Fruit fly (Drosophila melanogaster) whole organism, embryonic: ENCODE data around the gene CG9737.

Source experiments
- B-H1 ChIP-seq: fragments of 200-800 bp; sonication (Bioruptor generic); IDR thresholded peaks from 3 replicates; pipeline ENCODE4 v1.3.6; 2022; ENCODE audit warnings: missing biosample characterization, missing genetic modification characterization
- BtbVII ChIP-seq: fragments of 200-800 bp; sonication (Bioruptor generic); optimal IDR thresholded peaks from 3 replicates; lab custom pipeline; 2017; ENCODE audit warnings: missing biosample characterization, mild to moderate bottlenecking, missing genetic modification characterization
- CG10267 ChIP-seq: fragments of 200-800 bp; sonication (Bioruptor generic); optimal IDR thresholded peaks from 2 replicates; lab custom pipeline; 2018; ENCODE audit warnings: missing biosample characterization, mild to moderate bottlenecking, missing genetic modification characterization, moderate library complexity
- CG10431 ChIP-seq: fragments of 200-800 bp; sonication (Bioruptor generic); optimal IDR thresholded peaks from 3 replicates; lab custom pipeline; 2018; ENCODE audit warnings: missing biosample characterization, mild to moderate bottlenecking, missing genetic modification characterization
- CG12299 ChIP-seq: fragments of 200-800 bp; sonication (Bioruptor generic); optimal IDR thresholded peaks from 2 replicates; lab custom pipeline; 2018; ENCODE audit warnings: missing biosample characterization, mild to moderate bottlenecking, missing genetic modification characterization
- CG13123 ChIP-seq: fragments of 200-800 bp; sonication (Bioruptor generic); optimal IDR thresholded peaks from 2 replicates; lab custom pipeline; 2016; ENCODE audit warnings: missing biosample characterization, missing genetic modification characterization
- CG14710 ChIP-seq: fragments of 200-800 bp; sonication (Bioruptor generic); optimal IDR thresholded peaks from 3 replicates; lab custom pipeline; 2019; ENCODE audit warnings: missing biosample characterization, mild to moderate bottlenecking, missing genetic modification characterization, moderate library complexity
- CG15269 ChIP-seq: fragments of 200-800 bp; sonication (Bioruptor generic); optimal IDR thresholded peaks from 2 replicates; lab custom pipeline; 2018; ENCODE audit warnings: missing biosample characterization, mild to moderate bottlenecking, missing genetic modification characterization, moderate library complexity
- CG15479 ChIP-seq: fragments of 200-800 bp; sonication (Bioruptor generic); optimal IDR thresholded peaks from 3 replicates; lab custom pipeline; 2019; ENCODE audit warnings: missing biosample characterization, mild to moderate bottlenecking, missing genetic modification characterization, moderate library complexity
- CG1603 ChIP-seq: fragments of 200-800 bp; sonication (Bioruptor generic); optimal IDR thresholded peaks from 2 replicates; lab custom pipeline; 2019; ENCODE audit warnings: missing biosample characterization, mild to moderate bottlenecking, missing genetic modification characterization, moderate library complexity
- CG16813 ChIP-seq: fragments of 200-800 bp; sonication (Bioruptor generic); IDR thresholded peaks from 3 replicates; pipeline ENCODE4 v1.3.6; 2022; ENCODE audit warnings: missing biosample characterization, missing genetic modification characterization; ENCODE audit not compliant: partially characterized antibody
- CG17385 ChIP-seq: fragments of 200-800 bp; sonication (Bioruptor generic); optimal IDR thresholded peaks from 3 replicates; lab custom pipeline; 2018; ENCODE audit warnings: missing biosample characterization, mild to moderate bottlenecking, missing genetic modification characterization
- CG17568 ChIP-seq: fragments of 200-800 bp; sonication (Bioruptor generic); optimal IDR thresholded peaks from 2 replicates; lab custom pipeline; 2018; ENCODE audit warnings: missing biosample characterization, mild to moderate bottlenecking, missing genetic modification characterization, moderate library complexity
- CG18262 ChIP-seq: fragments of 200-800 bp; optimal IDR thresholded peaks from 3 replicates; lab custom pipeline; 2019; ENCODE audit warnings: missing biosample characterization, mild to moderate bottlenecking, missing genetic modification characterization, moderate library complexity
- CG18599 ChIP-seq: fragments of 200-800 bp; sonication (Bioruptor generic); optimal IDR thresholded peaks from 3 replicates; lab custom pipeline; 2017; ENCODE audit warnings: missing biosample characterization, missing genetic modification characterization, mild to moderate bottlenecking, moderate library complexity, missing genetic modification reagents
- CG18764 ChIP-seq: fragments of 200-800 bp; sonication (Bioruptor generic); optimal IDR thresholded peaks from 3 replicates; lab custom pipeline; 2016; ENCODE audit warnings: missing biosample characterization, missing genetic modification characterization
- CG3838 ChIP-seq: fragments of 200-800 bp; sonication (Bioruptor generic); optimal IDR thresholded peaks from 3 replicates; lab custom pipeline; 2016; ENCODE audit warnings: missing biosample characterization, missing genetic modification characterization
- CG4424 ChIP-seq: fragments of 200-800 bp; sonication (Bioruptor generic); optimal IDR thresholded peaks from 3 replicates; lab custom pipeline; 2016; ENCODE audit warnings: missing biosample characterization, missing genetic modification characterization
- CG5245 ChIP-seq: fragments of 200-800 bp; sonication (Bioruptor generic); optimal IDR thresholded peaks from 3 replicates; lab custom pipeline; 2016; ENCODE audit warnings: missing biosample characterization, missing genetic modification characterization
- CG8089 ChIP-seq: fragments of 200-800 bp; sonication (Bioruptor generic); optimal IDR thresholded peaks from 3 replicates; lab custom pipeline; 2016; ENCODE audit warnings: missing biosample characterization, missing genetic modification characterization
- CG9215 ChIP-seq: fragments of 200-800 bp; sonication (Bioruptor generic); IDR thresholded peaks from 2 replicates; pipeline ENCODE4 v1.3.6; 2022; ENCODE audit warnings: missing biosample characterization, missing genetic modification characterization
- Dp ChIP-seq: fragments of 200-800 bp; sonication (Bioruptor generic); optimal IDR thresholded peaks from 2 replicates; lab custom pipeline; 2018; ENCODE audit warnings: missing biosample characterization, mild to moderate bottlenecking, missing genetic modification characterization, moderate library complexity
- Drgx ChIP-seq: fragments of 200-800 bp; sonication (Bioruptor generic); IDR thresholded peaks from 2 replicates; pipeline ENCODE4 v1.3.6; 2022; ENCODE audit warnings: missing biosample characterization, missing genetic modification characterization
- Ets65A ChIP-seq: fragments of 200-800 bp; sonication (Bioruptor generic); peaks from one replicate; lab custom pipeline; 2016; ENCODE audit warnings: missing biosample characterization, missing genetic modification characterization
- Ets97D ChIP-seq: fragments of 200-800 bp; sonication (Bioruptor generic); optimal IDR thresholded peaks from 3 replicates; lab custom pipeline; 2016; ENCODE audit warnings: missing biosample characterization, missing genetic modification characterization
- Fer2 ChIP-seq: fragments of 200-800 bp; sonication (Bioruptor generic); optimal IDR thresholded peaks from 2 replicates; lab custom pipeline; 2018; ENCODE audit warnings: missing biosample characterization, mild to moderate bottlenecking, missing genetic modification characterization, moderate library complexity
- Hr51 ChIP-seq, 2 experiments: fragments of 200-800 bp; sonication (Bioruptor generic); optimal IDR thresholded peaks; 2 replicates in 1 of 2; 3 replicates in 1 of 2; lab custom pipeline; 2016 to 2018; ENCODE audit warnings: missing biosample characterization in 2 of 2, missing genetic modification characterization in 2 of 2, mild to moderate bottlenecking in 1 of 2, moderate library complexity in 1 of 2
- Jarid2 ChIP-seq: fragments of 200-800 bp; sonication (Bioruptor generic); optimal IDR thresholded peaks from 3 replicates; lab custom pipeline; 2017; ENCODE audit warnings: mild to moderate bottlenecking, missing biosample characterization, missing genetic modification reagents, missing genetic modification characterization
- Med ChIP-seq: fragments of 200-800 bp; sonication (Bioruptor generic); peaks from one replicate; lab custom pipeline; 2016; ENCODE audit warnings: missing biosample characterization, missing genetic modification characterization, mild to moderate bottlenecking, inconsistent platforms, moderate library complexity
- Nf-YA ChIP-seq: fragments of 200-800 bp; sonication (Bioruptor generic); IDR thresholded peaks from 2 replicates; pipeline ENCODE4 v1.3.6; 2022; ENCODE audit warnings: missing biosample characterization, missing genetic modification characterization
- Rfx ChIP-seq: fragments of 200-800 bp; sonication (Bioruptor generic); IDR thresholded peaks from 2 replicates; pipeline ENCODE4 v1.3.6; 2022; ENCODE audit warnings: missing biosample characterization, missing genetic modification characterization
- Sox102F ChIP-seq: fragments of 200-800 bp; sonication (Bioruptor generic); optimal IDR thresholded peaks from 2 replicates; lab custom pipeline; 2018; ENCODE audit warnings: missing biosample characterization, mild to moderate bottlenecking, missing genetic modification characterization, moderate library complexity
- Usf ChIP-seq: fragments of 200-800 bp; sonication (Bioruptor generic); optimal IDR thresholded peaks from 2 replicates; lab custom pipeline; 2017; ENCODE audit warnings: missing genotype, missing biosample characterization, missing genetic modification characterization
- ap ChIP-seq: fragments of 200-800 bp; sonication (Bioruptor generic); IDR thresholded peaks from 2 replicates; pipeline ENCODE4 v1.3.6; 2022; ENCODE audit warnings: missing biosample characterization, missing genetic modification characterization
- bsh ChIP-seq, 2 experiments: fragments of 200-800 bp; sonication (Bioruptor generic); optimal IDR thresholded peaks; 2 replicates each; lab custom pipeline; 2017 to 2018; ENCODE audit warnings: mild to moderate bottlenecking in 2 of 2, missing biosample characterization in 2 of 2, missing genetic modification characterization in 2 of 2, moderate library complexity in 1 of 2
- ci ChIP-seq: fragments of 200-800 bp; sonication (Bioruptor generic); IDR thresholded peaks from 3 replicates; pipeline ENCODE4 v1.3.6; 2022; ENCODE audit warnings: missing biosample characterization, missing genetic modification characterization
- dimm ChIP-seq: fragments of 200-800 bp; sonication (Bioruptor generic); IDR thresholded peaks from 2 replicates; pipeline ENCODE4 v1.3.6; 2022; ENCODE audit warnings: missing biosample characterization, missing genetic modification characterization
- ftz-f1 ChIP-seq: fragments of 200-800 bp; sonication (Bioruptor generic); optimal IDR thresholded peaks from 2 replicates; lab custom pipeline; 2016; ENCODE audit warnings: missing biosample characterization, missing genetic modification characterization
- hth ChIP-seq: fragments of >200 bp; optimal IDR thresholded peaks from 2 replicates; lab custom pipeline; 2017; ENCODE audit warnings: inconsistent platforms
- kay ChIP-seq: fragments of 200-800 bp; sonication (Bioruptor generic); optimal IDR thresholded peaks from 2 replicates; lab custom pipeline; 2016; ENCODE audit warnings: missing biosample characterization, missing genetic modification characterization
- nerfin-1 ChIP-seq: fragments of 200-800 bp; sonication (Bioruptor generic); optimal IDR thresholded peaks from 3 replicates; lab custom pipeline; 2019; ENCODE audit warnings: missing biosample characterization, mild to moderate bottlenecking, missing genetic modification characterization, moderate library complexity
- pan ChIP-seq, 4 experiments: fragments of >200 bp in 3 of 4; fragments of 200-800 bp in 1 of 4; sonication (Bioruptor generic) in 1 of 4; optimal IDR thresholded peaks in 3 of 4; IDR thresholded peaks in 1 of 4; 2 replicates each; pipeline versions ENCODE4 v1.3.6 to Lab custom; 2017 to 2022; ENCODE audit warnings: missing biosample characterization in 2 of 4, missing genetic modification characterization in 2 of 4, mixed read lengths in 1 of 4
- pzg ChIP-seq: fragments of 200-800 bp; sonication (Bioruptor generic); optimal IDR thresholded peaks from 3 replicates; lab custom pipeline; 2018; ENCODE audit warnings: missing biosample characterization, mild to moderate bottlenecking, missing genetic modification characterization, moderate library complexity
- row ChIP-seq: fragments of 200-800 bp; sonication (Bioruptor generic); IDR thresholded peaks from 3 replicates; pipeline ENCODE4 v1.3.6; 2022; ENCODE audit warnings: missing biosample characterization, missing genetic modification characterization
- sob ChIP-seq: fragments of 200-800 bp; sonication (Bioruptor generic); IDR thresholded peaks from 2 replicates; pipeline ENCODE4 v1.3.6; 2022; ENCODE audit warnings: missing biosample characterization, missing genetic modification characterization
- sug ChIP-seq: fragments of 200-800 bp; optimal IDR thresholded peaks from 2 replicates; lab custom pipeline; 2019; ENCODE audit warnings: missing biosample characterization, mild to moderate bottlenecking, missing genetic modification characterization, moderate library complexity
- trem ChIP-seq: fragments of 200-800 bp; optimal IDR thresholded peaks from 3 replicates; lab custom pipeline; 2019; ENCODE audit warnings: missing biosample characterization, mild to moderate bottlenecking, missing genetic modification characterization, moderate library complexity
- twi ChIP-seq: fragments of 200-800 bp; optimal IDR thresholded peaks from 2 replicates; lab custom pipeline; 2019; ENCODE audit warnings: missing biosample characterization, mild to moderate bottlenecking, missing genetic modification characterization, moderate library complexity
- unpg ChIP-seq: fragments of 200-800 bp; sonication (Bioruptor generic); optimal IDR thresholded peaks from 3 replicates; lab custom pipeline; 2018; ENCODE audit warnings: missing biosample characterization, mild to moderate bottlenecking, missing genetic modification characterization, moderate library complexity
- usp ChIP-seq: fragments of >200 bp; optimal IDR thresholded peaks from 2 replicates; lab custom pipeline; 2017; ENCODE audit warnings: missing biosample characterization, missing genetic modification characterization
- zen ChIP-seq: fragments of 200-800 bp; sonication (Bioruptor generic); optimal IDR thresholded peaks from 3 replicates; lab custom pipeline; 2018; ENCODE audit warnings: missing biosample characterization, mild to moderate bottlenecking, missing genetic modification characterization, moderate library complexity

The CG9737 gene

dm6 chr3R:30280312-30280711 is 37.2 kb upstream of the CG9737 start (continued):
- peak; percentile 25 for TF ChIP-seq CG15269 (tag; lab: Kevin White, UChicago)
- peak; percentile 31; the same call in 2 of the 3 replicates for TF ChIP-seq row
- no peak for TF ChIP-seq B-H1
- TF ChIP-seq Fer2 (tag; lab: Kevin White, UChicago), result no peak
- TF ChIP-seq Usf (GFP tag; lab: Kevin White, UChicago), result no peak
- TF ChIP-seq Dp, result no peak
- no peak for TF ChIP-seq dimm (GFP tag; lab: Robert Waterston, UW)
- TF ChIP-seq CG14710, result no peak
- TF ChIP-seq Nf-YA (GFP tag; lab: Robert Waterston, UW), result no peak
- no peak for TF ChIP-seq trem (tag; lab: Kevin White, UChicago)
- no peak for TF ChIP-seq CG5245 (GFP tag; lab: Kevin White, UChicago)
- TF ChIP-seq Ets97D (GFP tag; lab: Kevin White, UChicago), result no peak
- TF ChIP-seq pan (optimal IDR thresholded peaks at IDR 0.05; lab: Kevin White, UChicago), result no peak
- peak in 1 of 2 experiments; percentile 24 for TF ChIP-seq pan (GFP tag; optimal IDR thresholded peaks at IDR 0.05 in 1 of 2, IDR thresholded peaks at IDR 0.05 in 1 of 2)
- no peak for TF ChIP-seq CG9215
- TF ChIP-seq usp (GFP tag; lab: Kevin White, UChicago), result no peak
- TF ChIP-seq CG10431 (GFP tag; lab: Kevin White, UChicago), result no peak
- TF ChIP-seq Sox102F (GFP tag; lab: Kevin White, UChicago), result peak; percentile 23
- TF ChIP-seq CG12299 (tag; lab: Kevin White, UChicago), result no peak
- no peak for TF ChIP-seq ftz-f1 (GFP tag; lab: Kevin White, UChicago)
- no peak for TF ChIP-seq ap
- no peak for TF ChIP-seq CG8089 (GFP tag; lab: Kevin White, UChicago)
- TF ChIP-seq sob (GFP tag; lab: Robert Waterston, UW), result peak; percentile 47; the same call in 1 of the 2 replicates
- TF ChIP-seq BtbVII (GFP tag; lab: Kevin White, UChicago), result peak; percentile 22
- no peak for TF ChIP-seq CG16813
- peak; percentile 26 for TF ChIP-seq CG1603 (tag; lab: Kevin White, UChicago)
- 0 out of 3 replicates have a peak, but pooled peaks have one; percentile 8 for TF ChIP-seq ci
- peak; percentile 89 for TF ChIP-seq Med (GFP tag; lab: Kevin White, UChicago)
- no peak for TF ChIP-seq hth (lab: Kevin White, UChicago)
- no peak for TF ChIP-seq CG18764 (GFP tag; lab: Kevin White, UChicago)
- TF ChIP-seq Drgx (GFP tag; lab: Robert Waterston, UW), result peak; percentile 42
- no peak for TF ChIP-seq pzg (GFP tag; lab: Kevin White, UChicago)
- no peak for TF ChIP-seq CG17568
- no peak for TF ChIP-seq Jarid2 (GFP tag; lab: Kevin White, UChicago)
- peak; percentile 23 for TF ChIP-seq CG18262 (tag; lab: Kevin White, UChicago)
- TF ChIP-seq zen, result no peak
- TF ChIP-seq bsh (GFP tag; optimal IDR thresholded peaks at IDR 0.05; lab: Kevin White, UChicago), result peak in 1 of 2 experiments; percentile 16
- TF ChIP-seq Rfx (GFP tag; lab: Robert Waterston, UW), result peak; percentile 57
- no peak for TF ChIP-seq twi (tag; lab: Kevin White, UChicago)
- no peak for TF ChIP-seq kay (GFP tag; lab: Kevin White, UChicago)
- TF ChIP-seq CG15479 (GFP tag; lab: Kevin White, UChicago), result no peak
- TF ChIP-seq CG10267 (tag; lab: Kevin White, UChicago), result no peak
- peak; percentile 55 for TF ChIP-seq unpg (GFP tag; lab: Kevin White, UChicago)
- peak; percentile 30 for TF ChIP-seq CG18599 (GFP tag; lab: Kevin White, UChicago)
- TF ChIP-seq sug (tag; lab: Kevin White, UChicago), result no peak
- TF ChIP-seq CG13123 (GFP tag; lab: Kevin White, UChicago), result no peak
- TF ChIP-seq Hr51 (GFP tag; optimal IDR thresholded peaks at IDR 0.05; lab: Kevin White, UChicago), result peak in 1 of 2 experiments; percentile 2
- TF ChIP-seq CG17385, result no peak
- TF ChIP-seq CG4424 (GFP tag; lab: Kevin White, UChicago), result peak; percentile 5
- no peak for TF ChIP-seq nerfin-1 (tag; lab: Kevin White, UChicago)
- no peak for TF ChIP-seq CG3838 (GFP tag; lab: Kevin White, UChicago)
- no peak for TF ChIP-seq Ets65A
